Fruit fly (Drosophila melanogaster) whole organism, embryonic: ENCODE data around the gene MYPT-75D.

Experiments
- Bteb2 ChIP-seq: fragments of 200-800 bp; sonication (Bioruptor generic); optimal IDR thresholded peaks from 2 replicates; lab custom pipeline; 2016; ENCODE audit warnings: missing biosample characterization, missing genetic modification characterization
- CG10267 ChIP-seq: fragments of 200-800 bp; sonication (Bioruptor generic); optimal IDR thresholded peaks from 2 replicates; lab custom pipeline; 2018; ENCODE audit warnings: missing biosample characterization, mild to moderate bottlenecking, missing genetic modification characterization, moderate library complexity
- CG11504 ChIP-seq: fragments of 200-800 bp; sonication (Bioruptor generic); optimal IDR thresholded peaks from 3 replicates; lab custom pipeline; 2019; ENCODE audit warnings: missing biosample characterization, mild to moderate bottlenecking, missing genetic modification characterization, moderate library complexity
- CG11695 ChIP-seq: fragments of 200-800 bp; sonication (Bioruptor generic); IDR thresholded peaks from 3 replicates; pipeline ENCODE4 v1.3.6; 2022; ENCODE audit warnings: missing biosample characterization, missing genetic modification characterization
- CG12769 ChIP-seq: fragments of 200-800 bp; sonication (Bioruptor generic); optimal IDR thresholded peaks from 2 replicates; lab custom pipeline; 2019; ENCODE audit warnings: missing biosample characterization, mild to moderate bottlenecking, missing genetic modification characterization, moderate library complexity
- CG15479 ChIP-seq: fragments of 200-800 bp; sonication (Bioruptor generic); optimal IDR thresholded peaks from 3 replicates; lab custom pipeline; 2019; ENCODE audit warnings: missing biosample characterization, mild to moderate bottlenecking, missing genetic modification characterization, moderate library complexity
- CG15514 ChIP-seq: fragments of 200-800 bp; sonication (Bioruptor generic); optimal IDR thresholded peaks from 3 replicates; lab custom pipeline; 2017; ENCODE audit warnings: missing biosample characterization, missing genetic modification characterization, mild to moderate bottlenecking, moderate library complexity, missing genetic modification reagents
- CG15696 ChIP-seq: fragments of 200-800 bp; sonication (Bioruptor generic); optimal IDR thresholded peaks from 2 replicates; lab custom pipeline; 2019; ENCODE audit warnings: missing biosample characterization, mild to moderate bottlenecking, missing genetic modification characterization, moderate library complexity
- CG17385 ChIP-seq: fragments of 200-800 bp; sonication (Bioruptor generic); optimal IDR thresholded peaks from 3 replicates; lab custom pipeline; 2018; ENCODE audit warnings: missing biosample characterization, mild to moderate bottlenecking, missing genetic modification characterization
- CG1832 ChIP-seq: fragments of 200-800 bp; sonication (Bioruptor generic); optimal IDR thresholded peaks from 2 replicates; lab custom pipeline; 2017; ENCODE audit warnings: missing biosample characterization, mild to moderate bottlenecking, missing genetic modification characterization, inconsistent platforms
- CG18619 ChIP-seq: fragments of 200-800 bp; sonication (Bioruptor generic); optimal IDR thresholded peaks from 3 replicates; lab custom pipeline; 2017; ENCODE audit warnings: missing biosample characterization, mild to moderate bottlenecking, missing genetic modification characterization
- CG3163 ChIP-seq: fragments of 200-800 bp; sonication (Bioruptor generic); optimal IDR thresholded peaks from 3 replicates; lab custom pipeline; 2016; ENCODE audit warnings: missing biosample characterization, missing genetic modification characterization
- CG4360 ChIP-seq: fragments of 200-800 bp; sonication (Bioruptor generic); IDR thresholded peaks from 2 replicates; pipeline ENCODE4 v1.3.6; 2022; ENCODE audit warnings: missing biosample characterization, missing genetic modification characterization
- CG4424 ChIP-seq: fragments of 200-800 bp; sonication (Bioruptor generic); optimal IDR thresholded peaks from 3 replicates; lab custom pipeline; 2016; ENCODE audit warnings: missing biosample characterization, missing genetic modification characterization
- CG6791 ChIP-seq: fragments of 200-800 bp; sonication (Bioruptor generic); IDR thresholded peaks from 3 replicates; pipeline ENCODE4 v1.3.6; 2022; ENCODE audit warnings: missing biosample characterization, missing genetic modification characterization; ENCODE audit not compliant: partially characterized antibody
- CG7987 ChIP-seq: fragments of 200-800 bp; sonication (Bioruptor generic); optimal IDR thresholded peaks from 2 replicates; lab custom pipeline; 2018; ENCODE audit warnings: missing biosample characterization, mild to moderate bottlenecking, missing genetic modification characterization, moderate library complexity
- CG8281 ChIP-seq: fragments of 200-800 bp; sonication (Bioruptor generic); optimal IDR thresholded peaks from 2 replicates; lab custom pipeline; 2018; ENCODE audit warnings: missing biosample characterization, mild to moderate bottlenecking, missing genetic modification characterization, moderate library complexity
- Chrac-16 ChIP-seq: fragments of 200-800 bp; sonication (Bioruptor generic); optimal IDR thresholded peaks from 3 replicates; lab custom pipeline; 2016; ENCODE audit warnings: missing biosample characterization, missing genetic modification characterization
- E2f2 ChIP-seq: fragments of 200-800 bp; sonication (Bioruptor generic); IDR thresholded peaks from 2 replicates; pipeline ENCODE4 v1.3.6; 2022; ENCODE audit warnings: missing biosample characterization, missing genetic modification characterization
- GATAe ChIP-seq: fragments of 200-800 bp; sonication (Bioruptor generic); conservative IDR thresholded peaks from 2 replicates; pipeline ENCODE4 v1.3.6; 2022; ENCODE audit warnings: missing biosample characterization, missing genetic modification characterization
- HLHmδ ChIP-seq: fragments of 200-800 bp; sonication (Bioruptor generic); optimal IDR thresholded peaks from 2 replicates; lab custom pipeline; 2018; ENCODE audit warnings: missing biosample characterization, mild to moderate bottlenecking, missing genetic modification characterization, moderate library complexity
- Jarid2 ChIP-seq: fragments of 200-800 bp; sonication (Bioruptor generic); optimal IDR thresholded peaks from 3 replicates; lab custom pipeline; 2017; ENCODE audit warnings: mild to moderate bottlenecking, missing biosample characterization, missing genetic modification reagents, missing genetic modification characterization
- Kr ChIP-seq: fragments of 200-800 bp; sonication (Bioruptor generic); optimal IDR thresholded peaks from 2 replicates; lab custom pipeline; 2017; ENCODE audit warnings: missing biosample characterization, mild to moderate bottlenecking, missing genetic modification characterization
- Lhr ChIP-seq: fragments of 200-800 bp; sonication (Bioruptor generic); optimal IDR thresholded peaks from 3 replicates; lab custom pipeline; 2017; ENCODE audit warnings: mild to moderate bottlenecking, missing biosample characterization, missing genetic modification reagents, missing genetic modification characterization
- Med ChIP-seq: fragments of 200-800 bp; sonication (Bioruptor generic); peaks from one replicate; lab custom pipeline; 2016; ENCODE audit warnings: missing biosample characterization, missing genetic modification characterization, mild to moderate bottlenecking, inconsistent platforms, moderate library complexity
- Neu2 ChIP-seq: fragments of 200-800 bp; sonication (Bioruptor generic); optimal IDR thresholded peaks from 3 replicates; lab custom pipeline; 2016; ENCODE audit warnings: missing biosample characterization, missing genetic modification characterization, borderline replicate concordance
- Side ChIP-seq: fragments of 200-800 bp; sonication (Bioruptor generic); optimal IDR thresholded peaks from 2 replicates; lab custom pipeline; 2016; ENCODE audit warnings: missing biosample characterization, missing genetic modification characterization
- Ssrp ChIP-seq: fragments of 200-800 bp; sonication (Bioruptor generic); optimal IDR thresholded peaks from 2 replicates; lab custom pipeline; 2018; ENCODE audit warnings: missing biosample characterization, mild to moderate bottlenecking, missing genetic modification characterization, moderate library complexity
- Tbp ChIP-seq: fragments of >200 bp; optimal IDR thresholded peaks from 2 replicates; lab custom pipeline; 2018; ENCODE audit warnings: missing biosample characterization, missing genetic modification characterization
- Xrp1 ChIP-seq: fragments of 200-800 bp; sonication (Bioruptor generic); IDR thresholded peaks from 2 replicates; pipeline ENCODE4 v1.3.6; 2022; ENCODE audit warnings: missing biosample characterization, missing genetic modification characterization
- abd-A ChIP-seq: fragments of 200-800 bp; sonication (Bioruptor generic); optimal IDR thresholded peaks from 3 replicates; lab custom pipeline; 2019; ENCODE audit warnings: missing biosample characterization, mild to moderate bottlenecking, missing genetic modification characterization, moderate library complexity
- ato ChIP-seq: fragments of 200-800 bp; sonication (Bioruptor generic); IDR thresholded peaks from 2 replicates; pipeline ENCODE4 v1.3.6; 2022; ENCODE audit warnings: missing biosample characterization, missing genetic modification characterization; ENCODE audit not compliant: partially characterized antibody
- bbx ChIP-seq: fragments of 200-800 bp; sonication (Bioruptor generic); IDR thresholded peaks from 2 replicates; pipeline ENCODE4 v1.3.6; 2022; ENCODE audit warnings: missing biosample characterization, missing genetic modification characterization; ENCODE audit not compliant: partially characterized antibody
- crol ChIP-seq: fragments of 200-800 bp; sonication (Bioruptor generic); IDR thresholded peaks from 2 replicates; pipeline ENCODE4 v1.3.6; 2022; ENCODE audit warnings: missing biosample characterization, missing genetic modification characterization
- dysf ChIP-seq: fragments of 200-800 bp; sonication (Bioruptor generic); IDR thresholded peaks from 3 replicates; pipeline ENCODE4 v1.3.6; 2022; ENCODE audit warnings: missing biosample characterization, missing genetic modification characterization
- fu2 ChIP-seq: fragments of 200-800 bp; sonication (Bioruptor generic); optimal IDR thresholded peaks from 2 replicates; lab custom pipeline; 2016; ENCODE audit warnings: missing biosample characterization, missing genetic modification characterization
- grau ChIP-seq: fragments of 200-800 bp; optimal IDR thresholded peaks from 3 replicates; lab custom pipeline; 2019; ENCODE audit warnings: missing biosample characterization, mild to moderate bottlenecking, missing genetic modification characterization, moderate library complexity
- kay ChIP-seq: fragments of 200-800 bp; sonication (Bioruptor generic); optimal IDR thresholded peaks from 2 replicates; lab custom pipeline; 2016; ENCODE audit warnings: missing biosample characterization, missing genetic modification characterization
- nerfin-1 ChIP-seq: fragments of 200-800 bp; sonication (Bioruptor generic); optimal IDR thresholded peaks from 3 replicates; lab custom pipeline; 2019; ENCODE audit warnings: missing biosample characterization, mild to moderate bottlenecking, missing genetic modification characterization, moderate library complexity
- nom ChIP-seq: fragments of 200-800 bp; sonication (Bioruptor generic); optimal IDR thresholded peaks from 2 replicates; lab custom pipeline; 2017; ENCODE audit warnings: missing biosample characterization, missing genetic modification characterization, mild to moderate bottlenecking, moderate library complexity, missing genetic modification reagents
- pho ChIP-seq: fragments of 200-800 bp; sonication (Bioruptor generic); optimal IDR thresholded peaks from 2 replicates; lab custom pipeline; 2016; ENCODE audit warnings: missing biosample characterization, missing genetic modification characterization
- pnt ChIP-seq: fragments of 200-800 bp; sonication (Bioruptor generic); optimal IDR thresholded peaks from 3 replicates; lab custom pipeline; 2016; ENCODE audit warnings: missing biosample characterization, missing genetic modification characterization
- rib ChIP-seq: fragments of 200-800 bp; sonication (Bioruptor generic); IDR thresholded peaks from 2 replicates; pipeline ENCODE4 v1.3.6; 2022; ENCODE audit warnings: missing biosample characterization, missing genetic modification characterization
- so ChIP-seq: fragments of 200-800 bp; sonication (Bioruptor generic); IDR thresholded peaks from 3 replicates; pipeline ENCODE4 v1.3.6; 2022; ENCODE audit warnings: missing biosample characterization, missing genetic modification characterization
- sr ChIP-seq: fragments of 200-800 bp; sonication (Bioruptor generic); IDR thresholded peaks from 3 replicates; pipeline ENCODE4 v1.3.6; 2022; ENCODE audit warnings: missing biosample characterization, missing genetic modification characterization
- ssp ChIP-seq: fragments of 200-800 bp; sonication (Bioruptor generic); IDR thresholded peaks from 2 replicates; pipeline ENCODE4 v1.3.6; 2022; ENCODE audit warnings: missing biosample characterization, missing genetic modification characterization
- stc ChIP-seq: fragments of 200-800 bp; sonication (Bioruptor generic); IDR thresholded peaks from 2 replicates; pipeline ENCODE4 v1.3.6; 2022; ENCODE audit warnings: missing biosample characterization, missing genetic modification characterization
- tin ChIP-seq: fragments of 200-800 bp; sonication (Bioruptor generic); optimal IDR thresholded peaks from 3 replicates; lab custom pipeline; 2016; ENCODE audit warnings: missing biosample characterization, missing genetic modification characterization
- tup ChIP-seq: fragments of 200-800 bp; sonication (Bioruptor generic); optimal IDR thresholded peaks from 2 replicates; lab custom pipeline; 2016; ENCODE audit warnings: missing biosample characterization, mild to moderate bottlenecking, missing genetic modification characterization, moderate library complexity
- vvl ChIP-seq: fragments of 200-800 bp; sonication (Bioruptor generic); IDR thresholded peaks from 2 replicates; pipeline ENCODE4 v1.3.6; 2022; ENCODE audit warnings: missing biosample characterization, missing genetic modification characterization
- wdn ChIP-seq: fragments of 200-800 bp; sonication (Bioruptor generic); IDR thresholded peaks from 2 replicates; pipeline ENCODE4 v1.3.6; 2022; ENCODE audit warnings: missing biosample characterization, missing genetic modification characterization
- zfh1 ChIP-seq: fragments of 200-800 bp; sonication (Bioruptor generic); IDR thresholded peaks from 3 replicates; pipeline ENCODE4 v1.3.6; 2022; ENCODE audit warnings: missing biosample characterization, missing genetic modification characterization

The MYPT-75D gene

dm6 chr3L:18628458-18628857 lies 2.7 kb downstream of the MYPT-75D start (continued):
- TF ChIP-seq CG3163 (GFP tag; lab: Kevin White, UChicago) (no peak), pnt (GFP tag; lab: Kevin White, UChicago) (no peak), tup (no peak), CG7987 (no peak), nom (GFP tag; lab: Kevin White, UChicago) (no peak), CG8281 (tag; lab: Kevin White, UChicago) (no peak), CG1832 (GFP tag; lab: Kevin White, UChicago) (no peak), CG10267 (tag; lab: Kevin White, UChicago) (no peak), Kr (GFP tag; lab: Kevin White, UChicago) (no peak), bbx (GFP tag; lab: Robert Waterston, UW) (no peak), Ssrp (tag; lab: Kevin White, UChicago) (no peak), GATAe (GFP tag; lab: Robert Waterston, UW) (no peak), Neu2 (GFP tag; lab: Kevin White, UChicago) (no peak), ato (GFP tag; lab: Robert Waterston, UW) (no peak), CG15696 (no peak), CG6791 (no peak), CG15479 (no peak), Jarid2 (no peak), Med (peak; percentile 38), CG15514 (GFP tag; lab: Kevin White, UChicago) (no peak), kay (GFP tag; lab: Kevin White, UChicago) (no peak), CG17385 (GFP tag; lab: Kevin White, UChicago) (no peak), CG18619 (GFP tag; lab: Kevin White, UChicago) (no peak), abd-A (peak; percentile 9), E2f2 (GFP tag; lab: Robert Waterston, UW) (no peak), wdn (GFP tag; lab: Robert Waterston, UW) (no peak), fu2 (GFP tag; lab: Kevin White, UChicago) (no peak), CG4360 (no peak), Xrp1 (GFP tag; lab: Robert Waterston, UW) (no peak), Tbp (GFP tag; lab: Kevin White, UChicago) (no peak), ssp (no peak), stc (GFP tag; lab: Robert Waterston, UW) (no peak), zfh1 (GFP tag; lab: Robert Waterston, UW) (no peak), rib (GFP tag; lab: Robert Waterston, UW) (peak; percentile 65; the same call in 1 of the 2 replicates), Lhr (no peak), Bteb2 (GFP tag; lab: Kevin White, UChicago) (no peak), nerfin-1 (tag; lab: Kevin White, UChicago) (no peak), sr (GFP tag; lab: Robert Waterston, UW) (no peak), so (GFP tag; lab: Robert Waterston, UW) (no peak), CG11695 (GFP tag; lab: Robert Waterston, UW) (no peak), tin (GFP tag; lab: Kevin White, UChicago) (no peak), CG12769 (tag; lab: Kevin White, UChicago) (peak; percentile 60), crol (GFP tag; lab: Robert Waterston, UW) (peak; percentile 79), CG11504 (tag; lab: Kevin White, UChicago) (no peak), HLHmδ (GFP tag; lab: Kevin White, UChicago) (no peak), vvl (GFP tag; lab: Robert Waterston, UW) (peak; percentile 82), grau (tag; lab: Kevin White, UChicago) (no peak), dysf (no peak), CG4424 (GFP tag; lab: Kevin White, UChicago) (no peak), Side (GFP tag; lab: Kevin White, UChicago) (no peak), Chrac-16 (GFP tag; lab: Kevin White, UChicago) (no peak), pho (GFP tag; lab: Kevin White, UChicago) (no peak)
